Fruit fly (Drosophila melanogaster): ENCODE measurements around the gene CG10561.

The CG10561 gene

dm6 chr2L:19138361-19139041 lies 24.3 kb downstream of the CG10561 start (continued):
- peak; percentile 4 for TF ChIP-seq nom (GFP tag; optimal IDR thresholded peaks at IDR 0.05)
- TF ChIP-seq ttk (GFP tag; IDR thresholded peaks at IDR 0.05), result peak; percentile 23; the same call in 1 of the 2 replicates
- no peak for TF ChIP-seq CG2875 (GFP tag; optimal IDR thresholded peaks at IDR 0.05)
- TF ChIP-seq zfh1 (GFP tag; IDR thresholded peaks at IDR 0.05), result no peak
- TF ChIP-seq Eip74EF (GFP tag; optimal IDR thresholded peaks at IDR 0.05), result peak in 1 of 2 experiments; percentile 5
- peak; percentile 9 for TF ChIP-seq CG12659 (GFP tag; optimal IDR thresholded peaks at IDR 0.05)
- TF ChIP-seq CG15073 (GFP tag; optimal IDR thresholded peaks at IDR 0.05), result no peak
- peak; percentile 29 for TF ChIP-seq CG3281 (GFP tag; optimal IDR thresholded peaks at IDR 0.05)
- peak; percentile 62 for TF ChIP-seq CG2678 (tag; optimal IDR thresholded peaks at IDR 0.05)
- peak; percentile 64; the same call in 1 of the 2 replicates for TF ChIP-seq rib (GFP tag; IDR thresholded peaks at IDR 0.05)
- no peak for TF ChIP-seq ab (GFP tag; optimal IDR thresholded peaks at IDR 0.05)
- TF ChIP-seq Med (GFP tag), result peak; percentile 60
- TF ChIP-seq CG8359 (GFP tag; optimal IDR thresholded peaks at IDR 0.05; ENCODE audit: borderline replicate concordance), result peak; percentile 11
- peak; percentile 59 for TF ChIP-seq dmrt99B (tag; optimal IDR thresholded peaks at IDR 0.05)
- peak; percentile 3 for TF ChIP-seq nau (GFP tag; optimal IDR thresholded peaks at IDR 0.05)
- peak; percentile 50 for TF ChIP-seq fd96Cb (tag; optimal IDR thresholded peaks at IDR 0.05)
- TF ChIP-seq tgo (GFP tag; IDR thresholded peaks at IDR 0.05), result no peak
- no peak for TF ChIP-seq ap (GFP tag; IDR thresholded peaks at IDR 0.05)
- TF ChIP-seq Xbp1 (GFP tag; optimal IDR thresholded peaks at IDR 0.05), result peak; percentile 12
- no peak for TF ChIP-seq CG14667 (GFP tag; IDR thresholded peaks at IDR 0.05)
- TF ChIP-seq CG6683 (GFP tag; optimal IDR thresholded peaks at IDR 0.05), result no peak
- TF ChIP-seq Vsx1 (GFP tag; optimal IDR thresholded peaks at IDR 0.05), result peak; percentile 19
- peak; percentile 62 for TF ChIP-seq CG11504 (tag; optimal IDR thresholded peaks at IDR 0.05)
- peak; percentile 10 for TF ChIP-seq odd (GFP tag; optimal IDR thresholded peaks at IDR 0.05)
- TF ChIP-seq CG17186 (GFP tag; optimal IDR thresholded peaks at IDR 0.05), result no peak
- TF ChIP-seq Ets65A (GFP tag), result no peak
- no peak for TF ChIP-seq insv (GFP tag; optimal IDR thresholded peaks at IDR 0.05)
- no peak for TF ChIP-seq lbe (GFP tag; optimal IDR thresholded peaks at IDR 0.05)
- TF ChIP-seq Hand (GFP tag; optimal IDR thresholded peaks at IDR 0.05), result peak; percentile 33
- peak; percentile 29 for TF ChIP-seq CoRest (tag; optimal IDR thresholded peaks at IDR 0.05)
- peak; percentile 8 for TF ChIP-seq CG1603 (tag; optimal IDR thresholded peaks at IDR 0.05)
- TF ChIP-seq CG31441 (GFP tag; IDR thresholded peaks at IDR 0.05), result peak; percentile 59
- no peak for TF ChIP-seq CG10543 (GFP tag; optimal IDR thresholded peaks at IDR 0.05)
- TF ChIP-seq CG33213 (GFP tag; optimal IDR thresholded peaks at IDR 0.05), result no peak
- no peak for TF ChIP-seq CG13775 (GFP tag; optimal IDR thresholded peaks at IDR 0.05)
- 0 out of 2 replicates have a peak, but pooled peaks have one; percentile 28 for TF ChIP-seq CG9932 (GFP tag; IDR thresholded peaks at IDR 0.05)
- TF ChIP-seq onecut (GFP tag; IDR thresholded peaks at IDR 0.05), result peak; percentile 48
- no peak for TF ChIP-seq CG13296 (GFP tag; optimal IDR thresholded peaks at IDR 0.05)
- TF ChIP-seq Neu2 (GFP tag; optimal IDR thresholded peaks at IDR 0.05; ENCODE audit: borderline replicate concordance), result no peak
- TF ChIP-seq CG14860 (GFP tag; IDR thresholded peaks at IDR 0.05; ENCODE audit: partially characterized antibody), result no peak
- TF ChIP-seq grau (tag; optimal IDR thresholded peaks at IDR 0.05), result peak; percentile 81
- TF ChIP-seq CG43689 (GFP tag; IDR thresholded peaks at IDR 0.05), result 0 out of 2 replicates have a peak, but pooled peaks have one; percentile 14
- TF ChIP-seq Hmx (GFP tag; optimal IDR thresholded peaks at IDR 0.05), result no peak
- no peak for TF ChIP-seq sr (GFP tag; IDR thresholded peaks at IDR 0.05)
- TF ChIP-seq D19A (tag; optimal IDR thresholded peaks at IDR 0.05), result peak; percentile 19
- TF ChIP-seq sob (GFP tag; IDR thresholded peaks at IDR 0.05), result peak; percentile 23; the same call in 1 of the 2 replicates
- TF ChIP-seq ATbp (GFP tag; optimal IDR thresholded peaks at IDR 0.05), result peak; percentile 33
- TF ChIP-seq CG10267 (tag; optimal IDR thresholded peaks at IDR 0.05), result peak; percentile 3

Measured in whole organism, embryonic.